Worm (Caenorhabditis elegans): ENCODE data around the gene C29E4.15.

DNA sequence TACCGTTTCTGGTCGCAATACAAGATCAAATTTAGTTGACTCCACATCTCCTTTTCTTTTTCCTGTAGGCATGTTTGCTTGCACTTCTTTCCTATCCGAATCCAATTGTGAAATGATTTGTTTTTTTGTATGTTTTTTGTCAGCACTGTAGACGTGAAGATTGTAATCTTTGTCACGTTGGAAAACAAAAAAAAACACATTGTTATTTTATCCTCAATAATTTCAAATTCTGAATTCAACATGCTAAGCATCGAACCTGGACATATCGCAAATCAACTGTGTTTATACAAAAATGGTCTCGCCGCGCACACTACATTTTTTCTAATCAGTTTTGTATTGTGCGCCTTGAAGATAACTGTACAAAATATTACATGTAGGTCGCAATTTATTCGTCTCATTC lies 38.9 kb upstream of the C29E4.15 start, which contains the start of gene ZK688.12:
- TF ChIP-seq him-1 (tag; optimal IDR thresholded peaks at IDR 0.05) (no peak), dao-5 (tag; optimal IDR thresholded peaks at IDR 0.05) (no peak), W03F9.2 (tag; optimal IDR thresholded peaks at IDR 0.05) (no peak)
